Fruit fly (Drosophila melanogaster): ENCODE measurements around the gene Pbgs.

DNA sequence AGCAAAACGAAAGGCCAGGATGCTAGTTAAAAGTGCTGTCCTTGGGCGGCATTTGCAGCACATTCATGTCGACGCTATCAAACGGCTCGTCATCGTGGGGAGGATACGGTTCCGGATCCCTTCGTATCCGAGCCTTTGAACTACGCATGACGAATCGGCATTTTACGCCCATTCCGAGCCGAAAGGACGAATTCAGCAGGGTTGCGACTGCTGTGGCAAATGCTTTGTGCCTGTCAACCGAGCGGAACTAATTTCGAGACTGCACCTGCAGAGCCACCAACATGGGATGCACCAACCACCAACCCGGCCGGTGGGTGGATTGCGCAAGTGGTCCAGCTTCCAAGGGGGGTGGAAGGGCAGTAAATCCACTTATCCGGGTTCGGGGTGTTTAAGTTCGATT, 19.4 kb upstream of the Pbgs start:
- no peak for TF ChIP-seq psq (optimal IDR thresholded peaks at IDR 0.05)
- TF ChIP-seq h (optimal IDR thresholded peaks at IDR 0.05) = no peak
- TF ChIP-seq Myc (optimal IDR thresholded peaks at IDR 0.05) = no peak
- TF ChIP-seq insv (optimal IDR thresholded peaks at IDR 0.05) = no peak
